Fruit fly (Drosophila melanogaster) whole organism, pupa: ENCODE measurements around the gene UbcE2H.
A peak's percentile ranks its signal among the peaks of the same experiment; 100 is the strongest.

Experiments used
- CG10348 ChIP-seq: fragments of 200-800 bp; sonication (Bioruptor generic); IDR thresholded peaks from 2 replicates; pipeline ENCODE4 v1.3.6; 2022; ENCODE audit warnings: missing biosample characterization, missing genetic modification characterization
- CG14655 ChIP-seq: fragments of 200-800 bp; sonication (Bioruptor generic); optimal IDR thresholded peaks from 3 replicates; lab custom pipeline; 2017; ENCODE audit warnings: mild to moderate bottlenecking, missing biosample characterization, missing genetic modification reagents, missing genetic modification characterization
- CG15710 ChIP-seq: fragments of 200-800 bp; sonication (Bioruptor generic); optimal IDR thresholded peaks from 2 replicates; lab custom pipeline; 2018; ENCODE audit warnings: missing biosample characterization, mild to moderate bottlenecking, missing genetic modification characterization, moderate library complexity
- CG17806 ChIP-seq: fragments of 200-800 bp; sonication (Bioruptor generic); optimal IDR thresholded peaks from 2 replicates; lab custom pipeline; 2018; ENCODE audit warnings: missing biosample characterization, mild to moderate bottlenecking, missing genetic modification characterization, moderate library complexity
- CG32121 ChIP-seq: fragments of 200-800 bp; sonication (Bioruptor generic); IDR thresholded peaks from 2 replicates; pipeline ENCODE4 v1.3.6; 2022; ENCODE audit warnings: missing biosample characterization, missing genetic modification characterization
- CG8159 ChIP-seq: fragments of 200-800 bp; sonication (Bioruptor generic); optimal IDR thresholded peaks from 3 replicates; lab custom pipeline; 2018; ENCODE audit warnings: missing biosample characterization, mild to moderate bottlenecking, missing genetic modification characterization, moderate library complexity
- EcR ChIP-seq: fragments of 200-800 bp; sonication (Bioruptor generic); optimal IDR thresholded peaks from 3 replicates; lab custom pipeline; 2019; ENCODE audit warnings: missing biosample characterization, missing genetic modification characterization, mild to moderate bottlenecking, moderate library complexity, missing genetic modification reagents
- Pif1A ChIP-seq: fragments of 200-800 bp; sonication (Bioruptor generic); optimal IDR thresholded peaks from 3 replicates; lab custom pipeline; 2016; ENCODE audit warnings: missing biosample characterization, missing genetic modification characterization
- Pif1B ChIP-seq: fragments of 200-800 bp; sonication (Bioruptor generic); optimal IDR thresholded peaks from 3 replicates; lab custom pipeline; 2016; ENCODE audit warnings: missing biosample characterization, missing genetic modification characterization
- Snoo ChIP-seq: fragments of 200-800 bp; sonication (Bioruptor generic); optimal IDR thresholded peaks from 3 replicates; lab custom pipeline; 2017; ENCODE audit warnings: missing biosample characterization, mild to moderate bottlenecking, missing genetic modification characterization, inconsistent platforms
- fd96Ca ChIP-seq: fragments of 200-800 bp; sonication (Bioruptor generic); IDR thresholded peaks from 3 replicates; pipeline ENCODE4 v1.3.6; 2022; ENCODE audit warnings: missing biosample characterization, missing genetic modification characterization
- rn ChIP-seq: fragments of 200-800 bp; sonication (Bioruptor generic); IDR thresholded peaks from 2 replicates; pipeline ENCODE4 v1.3.6; 2022; ENCODE audit warnings: missing biosample characterization, missing genetic modification characterization

- TF ChIP-seq Snoo (tag; lab: Kevin White, UChicago) (peak; percentile 94), EcR (peak; percentile 28), CG32121 (GFP tag; lab: Robert Waterston, UW) (peak; percentile 98), Pif1B (peak; percentile 97), fd96Ca (GFP tag; lab: Robert Waterston, UW) (peak; percentile 99), CG15710 (peak; percentile 92), CG17806 (tag; lab: Kevin White, UChicago) (peak; percentile 95), CG14655 (peak; percentile 97), CG8159 (tag; lab: Kevin White, UChicago) (peak; percentile 94), rn (GFP tag; lab: Robert Waterston, UW) (peak; percentile 97), Pif1A (GFP tag; lab: Kevin White, UChicago) (peak; percentile 96), CG10348 (GFP tag; lab: Robert Waterston, UW) (peak; percentile 91)
These were observed 2.7 kb downstream of the UbcE2H start for dm6 chrX:8091017-8091620.
